Worm (Caenorhabditis elegans) whole organism, L1 larva: ENCODE results near the gene C42C1.19.

ENCODE experiments used
- C16A3.4 ChIP-seq: fragments of 150-350 bp; optimal IDR thresholded peaks from 2 replicates; lab custom pipeline; 2014; ENCODE audit warnings: missing biosample characterization, missing genetic modification characterization
- aha-1 ChIP-seq: fragments of 150-350 bp; optimal IDR thresholded peaks from 2 replicates; lab custom pipeline; 2014; ENCODE audit warnings: missing biosample characterization, missing genetic modification characterization
- efl-1 ChIP-seq, 4 experiments: fragments of 150-350 bp; optimal IDR thresholded peaks in 3 of 4; peaks in 1 of 4; 1 replicate in 1 of 4; 2 replicates in 3 of 4; lab custom pipeline; 2014; ENCODE audit warnings: missing biosample characterization in 2 of 4, missing genetic modification characterization in 2 of 4, missing genetic modification reagents in 2 of 4
- egl-13 ChIP-seq: sonication (generic microtip); optimal IDR thresholded peaks from 2 replicates; lab custom pipeline; 2016; ENCODE audit warnings: missing genotype, missing genetic modification reagents, missing genetic modification characterization, missing compliant biosample characterization
- nhr-11 ChIP-seq: fragments of 150-350 bp; optimal IDR thresholded peaks from 2 replicates; lab custom pipeline; 2014; ENCODE audit warnings: missing biosample characterization, missing genetic modification characterization
- nhr-19 ChIP-seq: fragments of 200-800 bp; sonication (Bioruptor generic); conservative IDR thresholded peaks from 2 replicates; pipeline ENCODE4 v1.3.6; 2022; ENCODE audit warnings: missing genetic modification characterization, missing compliant biosample characterization
- nhr-76 ChIP-seq: sonication (generic microtip); optimal IDR thresholded peaks from 2 replicates; lab custom pipeline; 2017; ENCODE audit warnings: missing biosample characterization, missing genetic modification characterization
- ztf-11 ChIP-seq, 2 experiments: sonication (generic microtip); optimal IDR thresholded peaks; 2 replicates each; lab custom pipeline; 2016 to 2017; ENCODE audit warnings: missing genetic modification characterization in 2 of 2, missing biosample characterization in 1 of 2, missing compliant biosample characterization in 1 of 2

DNA sequence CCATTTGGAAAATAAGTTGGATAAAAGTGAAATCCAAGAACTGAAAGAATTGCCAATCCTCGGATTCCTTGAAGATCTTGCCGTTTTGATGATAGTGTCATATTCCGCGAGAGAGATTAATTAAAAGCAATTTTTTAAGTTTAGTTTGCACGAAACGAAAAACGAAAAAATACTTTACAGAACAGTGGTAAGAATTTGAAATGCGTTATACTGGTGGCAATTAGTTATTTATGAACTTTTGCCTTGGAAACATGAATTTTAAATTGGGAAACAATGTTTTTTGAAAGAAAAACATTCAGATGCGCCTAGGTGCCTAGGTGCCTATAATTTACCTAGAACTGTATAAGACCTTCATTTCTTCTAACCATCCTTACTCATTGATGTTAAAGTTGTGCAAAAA is 25.2 kb downstream of the C42C1.19 start, which contains the start of gene oac-57:
- TF ChIP-seq ztf-11 (tag; optimal IDR thresholded peaks at IDR 0.05; lab: Kevin White, UChicago) (no peak), aha-1 (tag; lab: Kevin White, UChicago) (no peak), egl-13 (tag; lab: Kevin White, UChicago) (no peak), C16A3.4 (no peak), nhr-19 (GFP tag; lab: Robert Waterston, UW) (no peak), nhr-11 (tag; lab: Kevin White, UChicago) (no peak), efl-1 (optimal IDR thresholded peaks at IDR 0.05; lab: Kevin White, UChicago) (no peak), efl-1 (GFP tag; optimal IDR thresholded peaks at IDR 0.05 in 1 of 2; lab: Kevin White, UChicago) (no peak), nhr-76 (tag; lab: Kevin White, UChicago) (no peak)
